Worm (Caenorhabditis elegans) whole organism, young adult: ENCODE data around the gene cdc-14.
A peak's percentile ranks its signal among the peaks of the same experiment; 100 is the strongest.

Experiments used
- B0019.2 ChIP-seq: fragments of 200-800 bp; sonication (Bioruptor generic); conservative IDR thresholded peaks from 2 replicates; pipeline ENCODE4 v1.3.6; 2022; ENCODE audit warnings: missing genetic modification reagents, missing genetic modification characterization, missing compliant biosample characterization
- C06A6.2 ChIP-seq: fragments of 200-800 bp; sonication (Bioruptor generic); conservative IDR thresholded peaks from 2 replicates; pipeline ENCODE4 v1.3.6; 2022; ENCODE audit warnings: missing genetic modification characterization, missing compliant biosample characterization
- F22D6.2 ChIP-seq: sonication (generic microtip); optimal IDR thresholded peaks from 2 replicates; lab custom pipeline; 2016; ENCODE audit warnings: mild to moderate bottlenecking, missing genetic modification characterization, missing compliant biosample characterization
- F49E8.2 ChIP-seq: sonication (generic microtip); optimal IDR thresholded peaks from 3 replicates; lab custom pipeline; 2017; ENCODE audit warnings: missing genetic modification characterization, mild to moderate bottlenecking, missing compliant biosample characterization, antibody characterized with exemption, moderate library complexity; ENCODE audit not compliant: insufficient read depth
- F55B11.4 ChIP-seq: sonication (generic microtip); optimal IDR thresholded peaks from 2 replicates; lab custom pipeline; 2016; ENCODE audit warnings: missing compliant biosample characterization, missing genetic modification characterization, borderline replicate concordance; ENCODE audit not compliant: insufficient read depth
- F57A8.1 ChIP-seq: fragments of 200-800 bp; sonication (Bioruptor generic); optimal IDR thresholded peaks from 2 replicates; lab custom pipeline; 2018; ENCODE audit warnings: mild to moderate bottlenecking, missing genetic modification characterization, moderate library complexity, missing compliant biosample characterization
- Y67H2A.10 ChIP-seq: fragments of 200-800 bp; sonication (Bioruptor generic); conservative IDR thresholded peaks from 2 replicates; pipeline ENCODE4 v1.3.6; 2022; ENCODE audit warnings: missing genetic modification reagents, missing genetic modification characterization, missing compliant biosample characterization
- Y95B8A.8 ChIP-seq: fragments of 200-800 bp; sonication (Bioruptor generic); IDR thresholded peaks from 2 replicates; pipeline ENCODE4 v1.3.6; 2022; ENCODE audit warnings: missing genetic modification reagents, missing genetic modification characterization, missing compliant biosample characterization
- ZK185.1 ChIP-seq: sonication (generic microtip); optimal IDR thresholded peaks from 2 replicates; lab custom pipeline; 2016; ENCODE audit warnings: mild to moderate bottlenecking, missing genetic modification characterization, missing compliant biosample characterization; ENCODE audit not compliant: poor library complexity, severe bottlenecking
- akir-1 ChIP-seq: fragments of 200-800 bp; sonication (Bioruptor generic); optimal IDR thresholded peaks from 2 replicates; lab custom pipeline; 2018; ENCODE audit warnings: mild to moderate bottlenecking, missing genetic modification characterization, moderate library complexity, missing compliant biosample characterization
- aptf-2 ChIP-seq: fragments of 200-800 bp; sonication (Bioruptor generic); conservative IDR thresholded peaks from 2 replicates; pipeline ENCODE4 v1.3.6; 2022; ENCODE audit warnings: missing genetic modification reagents, missing genetic modification characterization, missing compliant biosample characterization
- atf-7 ChIP-seq: sonication (generic microtip); optimal IDR thresholded peaks from 2 replicates; lab custom pipeline; 2017; ENCODE audit warnings: mild to moderate bottlenecking, missing genetic modification characterization, missing compliant biosample characterization
- athp-1 ChIP-seq: sonication (generic microtip); optimal IDR thresholded peaks from 2 replicates; lab custom pipeline; 2017; ENCODE audit warnings: mild to moderate bottlenecking, missing genetic modification characterization, missing compliant biosample characterization
- attf-6 ChIP-seq: fragments of 200-800 bp; sonication (Bioruptor generic); IDR thresholded peaks from 2 replicates; pipeline ENCODE4 v1.3.6; 2022; ENCODE audit warnings: missing genetic modification reagents, missing genetic modification characterization, missing compliant biosample characterization
- ccch-3 ChIP-seq: fragments of 200-800 bp; sonication (Bioruptor generic); optimal IDR thresholded peaks from 2 replicates; lab custom pipeline; 2018; ENCODE audit warnings: mild to moderate bottlenecking, missing genetic modification characterization, missing compliant biosample characterization
- cebp-2 ChIP-seq: fragments of 200-800 bp; sonication (Bioruptor generic); IDR thresholded peaks from 2 replicates; pipeline ENCODE4 v1.3.6; 2022; ENCODE audit warnings: missing genetic modification characterization, missing compliant biosample characterization
- ceh-100 ChIP-seq: fragments of 200-800 bp; sonication (Bioruptor generic); IDR thresholded peaks from 2 replicates; pipeline ENCODE4 v1.3.6; 2022; ENCODE audit warnings: missing genetic modification reagents, missing genetic modification characterization, missing compliant biosample characterization
- ceh-40 ChIP-seq: fragments of 200-800 bp; sonication (Bioruptor generic); IDR thresholded peaks from 2 replicates; pipeline ENCODE4 v1.3.6; 2022; ENCODE audit warnings: missing genetic modification characterization, missing compliant biosample characterization
- ceh-58 ChIP-seq: fragments of 200-800 bp; sonication (Bioruptor generic); IDR thresholded peaks from 2 replicates; pipeline ENCODE4 v1.3.6; 2022; ENCODE audit warnings: missing genetic modification characterization, missing compliant biosample characterization
- ceh-91 ChIP-seq: fragments of 200-800 bp; sonication (Bioruptor generic); IDR thresholded peaks from 2 replicates; pipeline ENCODE4 v1.3.6; 2022; ENCODE audit warnings: missing genetic modification reagents, missing genetic modification characterization, missing compliant biosample characterization
- chd-7 ChIP-seq: sonication (generic microtip); optimal IDR thresholded peaks from 2 replicates; lab custom pipeline; 2016; ENCODE audit warnings: mild to moderate bottlenecking, missing genetic modification characterization, moderate library complexity, missing compliant biosample characterization
- die-1 ChIP-seq: sonication (generic microtip); optimal IDR thresholded peaks from 2 replicates; lab custom pipeline; 2016; ENCODE audit warnings: missing genotype, mild to moderate bottlenecking, missing genetic modification characterization, missing compliant biosample characterization
- dox-1 ChIP-seq: fragments of 200-800 bp; sonication (Bioruptor generic); IDR thresholded peaks from 2 replicates; pipeline ENCODE4 v1.3.6; 2022; ENCODE audit warnings: missing genetic modification reagents, missing genetic modification characterization, missing compliant biosample characterization
- egl-18 ChIP-seq: fragments of 200-800 bp; sonication (Bioruptor generic); IDR thresholded peaks from 2 replicates; pipeline ENCODE4 v1.3.6; 2022; ENCODE audit warnings: missing genetic modification reagents, missing genetic modification characterization, missing compliant biosample characterization
- egrh-3 ChIP-seq: fragments of 200-800 bp; sonication (Bioruptor generic); IDR thresholded peaks from 2 replicates; pipeline ENCODE4 v1.3.6; 2022; ENCODE audit warnings: missing genetic modification reagents, missing genetic modification characterization, missing compliant biosample characterization
- ekl-4 ChIP-seq: fragments of 200-800 bp; sonication (Bioruptor generic); IDR thresholded peaks from 2 replicates; pipeline ENCODE4 v1.3.6; 2022; ENCODE audit warnings: missing genetic modification reagents, missing genetic modification characterization, missing compliant biosample characterization
- fkh-3 ChIP-seq: sonication (generic microtip); optimal IDR thresholded peaks from 2 replicates; lab custom pipeline; 2016; ENCODE audit warnings: mild to moderate bottlenecking, missing genetic modification characterization, missing compliant biosample characterization
- him-1 ChIP-seq: sonication (generic microtip); optimal IDR thresholded peaks from 2 replicates; lab custom pipeline; 2016; ENCODE audit warnings: missing genotype, missing genetic modification reagents, missing genetic modification characterization, missing compliant biosample characterization
- hlh-26 ChIP-seq: fragments of 200-800 bp; sonication (Bioruptor generic); conservative IDR thresholded peaks from 2 replicates; pipeline ENCODE4 v1.3.6; 2022; ENCODE audit warnings: missing genetic modification reagents, missing genetic modification characterization, missing compliant biosample characterization
- hmg-1.2 ChIP-seq: fragments of 200-800 bp; sonication (Bioruptor generic); IDR thresholded peaks from 2 replicates; pipeline ENCODE4 v1.3.6; 2022; ENCODE audit warnings: missing genetic modification reagents, missing genetic modification characterization, missing compliant biosample characterization
- hmg-20 ChIP-seq: fragments of 200-800 bp; sonication (Bioruptor generic); IDR thresholded peaks from 2 replicates; pipeline ENCODE4 v1.3.6; 2022; ENCODE audit warnings: missing genetic modification reagents, missing genetic modification characterization, missing compliant biosample characterization
- hrde-1 ChIP-seq: sonication (generic microtip); optimal IDR thresholded peaks from 2 replicates; lab custom pipeline; 2016; ENCODE audit warnings: missing genetic modification characterization, mild to moderate bottlenecking, missing compliant biosample characterization, moderate library complexity, missing genotype, missing genetic modification reagents, borderline replicate concordance
- let-526 ChIP-seq: fragments of 200-800 bp; sonication (Bioruptor generic); IDR thresholded peaks from 2 replicates; pipeline ENCODE4 v1.3.6; 2022; ENCODE audit warnings: missing genetic modification reagents, missing genetic modification characterization, missing compliant biosample characterization
- let-607 ChIP-seq, 2 experiments: fragments of 200-800 bp in 1 of 2; sonication (Bioruptor generic) in 1 of 2; sonication (generic microtip) in 1 of 2; optimal IDR thresholded peaks; 2 replicates each; lab custom pipeline; 2016 to 2018; ENCODE audit warnings: mild to moderate bottlenecking in 2 of 2, missing compliant biosample characterization in 2 of 2, missing genetic modification characterization in 2 of 2, moderate library complexity in 2 of 2, missing genotype in 1 of 2
- lin-26 ChIP-seq: fragments of 200-800 bp; sonication (Bioruptor generic); IDR thresholded peaks from 2 replicates; pipeline ENCODE4 v1.3.6; 2022; ENCODE audit warnings: missing genetic modification reagents, missing genetic modification characterization, missing compliant biosample characterization
- lir-1 ChIP-seq: fragments of 200-800 bp; sonication (Bioruptor generic); conservative IDR thresholded peaks from 2 replicates; pipeline ENCODE4 v1.3.6; 2022; ENCODE audit warnings: missing genetic modification reagents, missing genetic modification characterization, missing compliant biosample characterization
- lsl-1 ChIP-seq: fragments of 200-800 bp; sonication (Bioruptor generic); optimal IDR thresholded peaks from 2 replicates; lab custom pipeline; 2018; ENCODE audit warnings: mild to moderate bottlenecking, missing genetic modification characterization, moderate library complexity, missing compliant biosample characterization
- madf-10 ChIP-seq: sonication (generic microtip); optimal IDR thresholded peaks from 2 replicates; lab custom pipeline; 2016; ENCODE audit warnings: mild to moderate bottlenecking, missing genetic modification characterization, missing compliant biosample characterization
- madf-6 ChIP-seq: fragments of 200-800 bp; sonication (Bioruptor generic); IDR thresholded peaks from 2 replicates; pipeline ENCODE4 v1.3.6; 2022; ENCODE audit warnings: missing genetic modification reagents, missing genetic modification characterization, missing compliant biosample characterization
- mcd-1 ChIP-seq: fragments of 200-800 bp; sonication (Bioruptor generic); IDR thresholded peaks from 2 replicates; pipeline ENCODE4 v1.3.6; 2022; ENCODE audit warnings: missing genetic modification reagents, missing genetic modification characterization, missing compliant biosample characterization
- nhr-27 ChIP-seq: fragments of 200-800 bp; sonication (Bioruptor generic); optimal IDR thresholded peaks from 2 replicates; lab custom pipeline; 2018; ENCODE audit warnings: mild to moderate bottlenecking, missing genetic modification characterization, moderate library complexity, missing compliant biosample characterization
- nhr-90 ChIP-seq: sonication (generic microtip); optimal IDR thresholded peaks from 2 replicates; lab custom pipeline; 2016; ENCODE audit warnings: missing genotype, mild to moderate bottlenecking, missing genetic modification characterization, missing compliant biosample characterization
- tbp1 ChIP-seq: fragments of 200-800 bp; sonication (Bioruptor generic); optimal IDR thresholded peaks from 2 replicates; lab custom pipeline; 2018; ENCODE audit warnings: mild to moderate bottlenecking, missing genetic modification characterization, missing compliant biosample characterization
- tbx-9 ChIP-seq: sonication (generic microtip); optimal IDR thresholded peaks from 2 replicates; lab custom pipeline; 2016; ENCODE audit warnings: borderline replicate concordance, missing genetic modification characterization, inconsistent platforms, missing compliant biosample characterization
- ztf-25 ChIP-seq: fragments of 200-800 bp; sonication (Bioruptor generic); IDR thresholded peaks from 2 replicates; pipeline ENCODE4 v1.3.6; 2022; ENCODE audit warnings: missing genetic modification reagents, missing genetic modification characterization, missing compliant biosample characterization

The cdc-14 gene

DNA sequence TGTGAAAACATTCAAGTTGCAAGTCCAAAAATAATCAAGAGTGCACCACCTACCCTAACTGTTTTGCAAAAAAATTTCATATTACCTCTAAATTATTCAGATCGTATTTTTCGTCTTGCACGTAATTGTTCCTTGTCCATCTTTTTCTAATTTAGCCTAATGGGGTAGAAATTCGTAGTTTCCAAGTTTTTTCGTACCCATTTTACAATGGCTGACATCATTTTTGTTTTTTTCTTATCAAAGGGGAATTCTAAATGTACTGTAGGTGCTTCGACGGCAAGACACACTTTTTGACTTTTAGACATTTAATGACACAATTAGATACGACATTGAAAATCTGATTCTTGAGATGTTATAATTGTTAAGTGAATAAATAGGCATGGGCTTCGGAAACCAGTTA lies 11.2 kb upstream of the cdc-14 start:
- TF ChIP-seq let-526 = no peak
- TF ChIP-seq nhr-27 (tag; lab: Kevin White, UChicago) = no peak
- TF ChIP-seq ceh-91 (GFP tag; lab: Robert Waterston, UW) = no peak
- no peak for TF ChIP-seq dox-1 (GFP tag; lab: Robert Waterston, UW)
- no peak for TF ChIP-seq die-1 (tag; lab: Kevin White, UChicago)
- no peak for TF ChIP-seq F22D6.2 (tag; lab: Kevin White, UChicago)

DNA sequence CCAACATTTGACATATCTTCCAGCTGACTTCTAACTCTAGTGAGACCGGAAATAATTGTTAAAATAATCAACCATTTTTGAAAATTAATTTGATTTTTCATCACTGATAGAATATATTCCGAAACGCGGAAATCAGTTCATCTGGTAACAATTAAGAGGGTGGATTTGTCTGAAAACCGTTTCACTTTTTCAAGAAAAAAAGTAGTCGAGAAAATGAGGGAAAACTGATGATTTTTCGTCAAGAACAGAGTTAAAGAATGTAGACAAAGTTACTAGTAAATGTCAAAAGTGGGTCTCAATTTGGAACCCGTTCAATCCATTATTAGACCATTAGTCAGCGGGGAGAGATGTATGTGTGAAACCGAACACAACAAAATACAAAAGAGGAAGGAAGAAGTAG lies 10.0 kb upstream of the cdc-14 start, which contains the start of gene C17G10.6:
Gene C17G10.6, minus strand, starts transcription at position 101 of the 400 bp plus-strand sequence.
- TF ChIP-seq let-607 (tag; optimal IDR thresholded peaks at IDR 0.05; lab: Kevin White, UChicago) = no peak
- TF ChIP-seq hmg-20 = no peak
- no peak for TF ChIP-seq lin-26 (GFP tag; lab: Robert Waterston, UW)
- TF ChIP-seq ceh-58 (GFP tag; lab: Robert Waterston, UW) = no peak
- no peak for TF ChIP-seq nhr-90 (tag; lab: Kevin White, UChicago)
- no peak for TF ChIP-seq fkh-3
- no peak for TF ChIP-seq lir-1 (GFP tag; lab: Robert Waterston, UW)
- no peak for TF ChIP-seq aptf-2
- TF ChIP-seq Y67H2A.10 = no peak
- TF ChIP-seq hmg-1.2 (GFP tag; lab: Robert Waterston, UW) = no peak
- no peak for TF ChIP-seq C06A6.2 (GFP tag; lab: Robert Waterston, UW)
- TF ChIP-seq mcd-1 = no peak

DNA sequence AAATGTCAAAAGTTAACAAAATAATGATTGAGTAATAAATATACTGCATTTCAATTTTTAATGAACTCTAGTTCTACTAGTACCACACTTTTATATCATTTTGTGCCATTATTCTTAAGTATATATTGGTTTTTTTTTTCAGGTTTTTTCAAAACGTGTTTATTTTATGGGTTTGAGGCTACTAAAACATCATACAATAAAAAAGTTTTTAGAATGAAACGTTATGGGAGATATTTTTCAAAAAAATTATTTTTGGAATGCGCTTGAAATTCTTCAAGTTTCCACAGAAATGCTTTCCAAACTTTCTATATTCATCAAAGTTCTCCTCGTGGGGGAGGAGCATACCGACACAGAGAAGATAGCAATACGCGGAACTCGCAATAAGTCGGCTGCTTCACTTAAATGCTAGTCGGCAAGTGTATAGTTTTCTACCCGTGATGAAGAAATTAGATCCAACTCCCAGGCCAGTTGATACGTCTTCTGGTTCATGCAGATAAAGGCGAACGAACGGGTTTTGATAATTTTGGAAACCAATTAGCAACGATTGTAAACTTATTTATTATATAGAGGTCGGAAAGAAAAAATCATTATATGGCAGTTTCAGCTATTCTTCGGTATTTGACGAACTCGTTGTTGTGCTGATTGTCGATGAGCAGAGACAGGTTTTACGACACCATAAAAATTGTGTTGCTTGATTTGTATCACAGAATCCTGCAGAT lies 6.3 kb upstream of the cdc-14 start, which contains the start of gene C17G10.10:
Gene C17G10.10, minus strand, starts transcription at position 51 of the 719 bp plus-strand sequence.
- TF ChIP-seq F57A8.1 (GFP tag; lab: Kevin White, UChicago) (no peak), ceh-40 (GFP tag; lab: Robert Waterston, UW) (no peak), madf-10 (tag; lab: Kevin White, UChicago) (peak; percentile 28), Y95B8A.8 (0 out of 2 replicates have a peak, but pooled peaks have one; percentile 61), attf-6 (GFP tag; lab: Robert Waterston, UW) (peak; percentile 89), ccch-3 (no peak), ceh-100 (GFP tag; lab: Robert Waterston, UW) (peak; percentile 75), ZK185.1 (peak; percentile 76), hlh-26 (GFP tag; lab: Robert Waterston, UW) (no peak), F55B11.4 (tag; lab: Kevin White, UChicago) (no peak), lsl-1 (GFP tag; lab: Kevin White, UChicago) (peak; percentile 72), cebp-2 (GFP tag; lab: Robert Waterston, UW) (no peak), athp-1 (tag; lab: Kevin White, UChicago) (no peak), ekl-4 (GFP tag; lab: Robert Waterston, UW) (peak; percentile 73; the same call in 1 of the 2 replicates), tbx-9 (tag; lab: Kevin White, UChicago) (no peak), madf-6 (peak; percentile 81), chd-7 (tag; lab: Kevin White, UChicago) (no peak), atf-7 (tag; lab: Kevin White, UChicago) (peak; percentile 40), egl-18 (GFP tag; lab: Robert Waterston, UW) (no peak), akir-1 (GFP tag; lab: Kevin White, UChicago) (no peak), tbp1 (GFP tag; lab: Kevin White, UChicago) (peak; percentile 77), hrde-1 (tag; lab: Kevin White, UChicago) (peak; percentile 68), F49E8.2 (tag; lab: Kevin White, UChicago) (peak; percentile 88), B0019.2 (GFP tag; lab: Robert Waterston, UW) (no peak), egrh-3 (0 out of 2 replicates have a peak, but pooled peaks have one; percentile 8), ztf-25 (GFP tag; lab: Robert Waterston, UW) (no peak), ceh-91 (GFP tag; lab: Robert Waterston, UW) (peak; percentile 12; the same call in 1 of the 2 replicates), him-1 (tag; lab: Kevin White, UChicago) (peak; percentile 94)
